Worm (Caenorhabditis elegans) whole organism, L2 larva: ENCODE data around the gene srh-272.

Source experiments
- lin-13 ChIP-seq: fragments of 150-350 bp; optimal IDR thresholded peaks from 2 replicates; lab custom pipeline; 2014; ENCODE audit warnings: missing biosample characterization, missing genetic modification reagents, missing genetic modification characterization
- nhr-11 ChIP-seq: fragments of 150-350 bp; optimal IDR thresholded peaks from 2 replicates; lab custom pipeline; 2014; ENCODE audit warnings: missing biosample characterization, missing genetic modification characterization
- snpc-4 ChIP-seq: fragments of 150-350 bp; optimal IDR thresholded peaks from 2 replicates; lab custom pipeline; 2014; ENCODE audit warnings: missing biosample characterization, missing genetic modification characterization
- unc-39 ChIP-seq: fragments of 150-350 bp; optimal IDR thresholded peaks from 2 replicates; lab custom pipeline; 2014; ENCODE audit warnings: missing biosample characterization, missing genetic modification characterization

DNA sequence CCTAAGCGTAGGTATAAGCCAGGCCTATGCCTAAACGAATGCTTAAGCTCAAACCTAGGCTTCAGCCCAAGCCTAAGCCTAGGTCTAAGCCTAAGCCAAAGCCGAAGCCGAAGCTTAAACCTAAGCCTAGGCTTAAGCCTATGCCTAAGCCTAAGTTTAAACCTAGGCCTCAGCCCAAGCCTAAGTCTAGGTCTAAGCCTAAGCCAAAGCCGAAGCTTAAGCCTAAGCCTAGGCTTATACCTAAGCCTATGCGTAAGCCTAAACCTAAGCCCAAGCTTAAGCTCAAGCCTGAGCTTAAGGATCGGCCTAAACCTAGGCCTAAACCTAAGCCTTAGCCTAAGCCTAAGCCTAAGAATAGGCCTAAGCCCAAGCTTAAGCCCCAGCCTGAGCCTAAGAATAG lies 37.2 kb upstream of the srh-272 start:
- no peak for TF ChIP-seq unc-39
- no peak for TF ChIP-seq snpc-4 (tag; lab: Kevin White, UChicago)
- no peak for TF ChIP-seq lin-13 (GFP tag; lab: Kevin White, UChicago)
- TF ChIP-seq nhr-11 (tag; lab: Kevin White, UChicago), result no peak
